Worm (Caenorhabditis elegans) whole organism, mixed stage, embryonic: ENCODE data around the gene grsp-1.
A peak's percentile ranks its signal among the peaks of the same experiment; 100 is the strongest.

ENCODE experiments used
- blmp-1 ChIP-seq: fragments of 150-350 bp; optimal IDR thresholded peaks from 2 replicates; lab custom pipeline; 2014; ENCODE audit warnings: missing biosample characterization, missing genetic modification characterization
- ceh-39 ChIP-seq: fragments of 150-350 bp; optimal IDR thresholded peaks from 2 replicates; lab custom pipeline; 2014; ENCODE audit warnings: missing biosample characterization, missing genetic modification characterization
- ceh-43 ChIP-seq: fragments of 200-800 bp; sonication (Bioruptor generic); optimal IDR thresholded peaks from 2 replicates; lab custom pipeline; 2018; ENCODE audit warnings: mild to moderate bottlenecking, missing genetic modification characterization, moderate library complexity, missing compliant biosample characterization
- ceh-83 ChIP-seq: fragments of 200-800 bp; sonication (Bioruptor generic); optimal IDR thresholded peaks from 2 replicates; lab custom pipeline; 2018; ENCODE audit warnings: mild to moderate bottlenecking, missing genetic modification characterization, missing compliant biosample characterization
- ces-1 ChIP-seq: fragments of 150-350 bp; optimal IDR thresholded peaks from 2 replicates; lab custom pipeline; 2014; ENCODE audit warnings: missing biosample characterization, missing genetic modification reagents, missing genetic modification characterization
- cnd-1 ChIP-seq: fragments of 200-800 bp; sonication (Bioruptor generic); optimal IDR thresholded peaks from 2 replicates; lab custom pipeline; 2018; ENCODE audit warnings: mild to moderate bottlenecking, missing genetic modification characterization, missing compliant biosample characterization
- drap-1 ChIP-seq: fragments of 200-800 bp; sonication (Bioruptor generic); optimal IDR thresholded peaks from 3 replicates; lab custom pipeline; 2018; ENCODE audit warnings: mild to moderate bottlenecking, missing genetic modification characterization, missing compliant biosample characterization
- elt-1 ChIP-seq: sonication (generic microtip); optimal IDR thresholded peaks from 2 replicates; lab custom pipeline; 2017; ENCODE audit warnings: missing genetic modification characterization, mild to moderate bottlenecking, missing compliant biosample characterization, antibody characterized with exemption, moderate library complexity, borderline replicate concordance; ENCODE audit not compliant: insufficient read depth
- elt-3 ChIP-seq: fragments of 150-350 bp; optimal IDR thresholded peaks from 2 replicates; lab custom pipeline; 2014; ENCODE audit warnings: missing biosample characterization, missing genetic modification characterization
- flh-1 ChIP-seq: fragments of 200-800 bp; sonication (Bioruptor generic); optimal IDR thresholded peaks from 2 replicates; lab custom pipeline; 2018; ENCODE audit warnings: mild to moderate bottlenecking, missing genetic modification characterization, moderate library complexity, missing compliant biosample characterization
- lin-13 ChIP-seq: fragments of 150-350 bp; optimal IDR thresholded peaks from 2 replicates; lab custom pipeline; 2014; ENCODE audit warnings: missing biosample characterization, missing genetic modification characterization
- lin-32 ChIP-seq: fragments of 200-800 bp; sonication (Bioruptor generic); optimal IDR thresholded peaks from 2 replicates; lab custom pipeline; 2018; ENCODE audit warnings: mild to moderate bottlenecking, missing genetic modification characterization, missing compliant biosample characterization
- lsy-2 ChIP-seq: fragments of 150-350 bp; optimal IDR thresholded peaks from 2 replicates; lab custom pipeline; 2014; ENCODE audit warnings: missing biosample characterization, missing genetic modification characterization
- mep-1 ChIP-seq: fragments of 150-350 bp; optimal IDR thresholded peaks from 2 replicates; lab custom pipeline; 2017; ENCODE audit warnings: missing biosample characterization, missing genetic modification reagents, missing genetic modification characterization, inconsistent platforms
- mls-2 ChIP-seq: sonication (generic microtip); optimal IDR thresholded peaks from 2 replicates; lab custom pipeline; 2016; ENCODE audit warnings: mild to moderate bottlenecking, missing genetic modification characterization, moderate library complexity, missing compliant biosample characterization
- nhr-2 ChIP-seq: fragments of 150-350 bp; optimal IDR thresholded peaks from 2 replicates; lab custom pipeline; 2014; ENCODE audit warnings: missing biosample characterization, missing genetic modification characterization
- nhr-28 ChIP-seq: fragments of 150-350 bp; optimal IDR thresholded peaks from 2 replicates; lab custom pipeline; 2014; ENCODE audit warnings: missing biosample characterization, missing genetic modification characterization
- nhr-76 ChIP-seq: sonication (generic microtip); optimal IDR thresholded peaks from 2 replicates; lab custom pipeline; 2017; ENCODE audit warnings: missing biosample characterization, missing genetic modification characterization
- sem-2 ChIP-seq: fragments of 200-800 bp; sonication (Bioruptor generic); optimal IDR thresholded peaks from 2 replicates; lab custom pipeline; 2018; ENCODE audit warnings: mild to moderate bottlenecking, missing genetic modification characterization, missing compliant biosample characterization
- snpc-4 ChIP-seq: fragments of 150-350 bp; optimal IDR thresholded peaks from 2 replicates; lab custom pipeline; 2014; ENCODE audit warnings: missing biosample characterization, missing genetic modification characterization
- sptf-1 ChIP-seq: sonication (generic microtip); optimal IDR thresholded peaks from 2 replicates; lab custom pipeline; 2017; ENCODE audit warnings: mild to moderate bottlenecking, missing genetic modification characterization, moderate library complexity, missing compliant biosample characterization
- unc-39 ChIP-seq: fragments of 150-350 bp; optimal IDR thresholded peaks from 2 replicates; lab custom pipeline; 2014; ENCODE audit warnings: missing biosample characterization, missing genetic modification characterization
- zip-8 ChIP-seq: fragments of 150-350 bp; optimal IDR thresholded peaks from 2 replicates; lab custom pipeline; 2014; ENCODE audit warnings: missing biosample characterization, missing genetic modification characterization

The grsp-1 gene

DNA sequence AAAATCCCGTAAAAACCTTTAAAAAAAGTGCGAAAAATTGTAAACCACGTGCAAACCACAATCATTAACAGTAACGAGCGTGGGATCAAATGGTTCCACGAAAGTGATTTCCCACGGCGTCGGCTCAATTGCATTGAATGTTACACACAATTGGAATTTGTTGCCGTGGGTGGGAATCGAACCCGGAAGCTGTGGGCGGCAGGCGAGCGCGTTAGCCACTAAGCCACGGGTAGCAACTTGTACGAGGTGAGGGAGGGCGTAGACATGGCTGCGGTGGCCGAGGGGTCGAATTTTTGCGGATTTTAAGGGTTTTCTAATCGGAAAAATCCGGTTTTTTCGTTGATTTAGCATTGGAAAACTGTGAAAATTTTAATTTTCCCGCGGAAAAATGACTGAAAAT, 33.7 kb downstream of the grsp-1 start (continued):
- TF ChIP-seq lin-32 (GFP tag; lab: Kevin White, UChicago), result peak; percentile 98
- peak; percentile 99 for TF ChIP-seq ceh-83 (GFP tag; lab: Kevin White, UChicago)
- TF ChIP-seq ceh-43 (GFP tag; lab: Kevin White, UChicago), result peak; percentile 97
- no peak for TF ChIP-seq snpc-4
- TF ChIP-seq mls-2, result peak; percentile 99
- peak; percentile 97 for TF ChIP-seq flh-1 (GFP tag; lab: Kevin White, UChicago)
- TF ChIP-seq lin-13 (tag; lab: Kevin White, UChicago), result peak; percentile 96
- TF ChIP-seq ces-1, result peak; percentile 64
- TF ChIP-seq, all 35 proteins: peak for 30

DNA sequence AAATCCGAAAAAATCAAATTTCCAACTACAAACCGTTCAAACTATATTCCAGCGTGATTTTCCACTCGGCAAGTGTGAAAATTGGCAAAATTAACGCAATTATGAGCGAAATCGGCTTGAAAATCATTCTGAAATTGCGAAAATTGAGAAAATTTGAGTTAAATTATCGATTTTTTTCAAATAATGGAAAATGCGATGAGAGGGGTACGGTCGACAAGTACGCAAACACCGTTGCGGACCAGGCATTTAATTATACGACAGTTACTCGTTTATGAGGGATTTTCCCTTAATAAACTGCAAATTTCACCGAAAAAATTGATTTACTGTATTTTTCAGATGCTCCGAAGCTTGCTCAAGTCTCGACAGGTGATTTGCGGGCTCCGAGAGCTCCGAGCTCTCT, 34.6 kb downstream of the grsp-1 start, which contains the start of the genes Y43F8C.7 and mrps-28:
Gene Y43F8C.7 (minus strand): TSS at position 128 of the 400 bp plus-strand sequence.
Gene mrps-28 (plus strand): TSS at position 337 of the 400 bp plus-strand sequence.
- TF ChIP-seq ces-1 (peak; percentile 82), elt-1 (tag; lab: Kevin White, UChicago) (no peak), lin-13 (tag; lab: Kevin White, UChicago) (peak; percentile 48), ceh-39 (tag; lab: Kevin White, UChicago) (peak; percentile 83), sem-2 (GFP tag; lab: Kevin White, UChicago) (no peak), drap-1 (GFP tag; lab: Kevin White, UChicago) (no peak), lsy-2 (peak; percentile 96), sptf-1 (no peak), mep-1 (tag; lab: Kevin White, UChicago) (no peak), nhr-2 (no peak)

DNA sequence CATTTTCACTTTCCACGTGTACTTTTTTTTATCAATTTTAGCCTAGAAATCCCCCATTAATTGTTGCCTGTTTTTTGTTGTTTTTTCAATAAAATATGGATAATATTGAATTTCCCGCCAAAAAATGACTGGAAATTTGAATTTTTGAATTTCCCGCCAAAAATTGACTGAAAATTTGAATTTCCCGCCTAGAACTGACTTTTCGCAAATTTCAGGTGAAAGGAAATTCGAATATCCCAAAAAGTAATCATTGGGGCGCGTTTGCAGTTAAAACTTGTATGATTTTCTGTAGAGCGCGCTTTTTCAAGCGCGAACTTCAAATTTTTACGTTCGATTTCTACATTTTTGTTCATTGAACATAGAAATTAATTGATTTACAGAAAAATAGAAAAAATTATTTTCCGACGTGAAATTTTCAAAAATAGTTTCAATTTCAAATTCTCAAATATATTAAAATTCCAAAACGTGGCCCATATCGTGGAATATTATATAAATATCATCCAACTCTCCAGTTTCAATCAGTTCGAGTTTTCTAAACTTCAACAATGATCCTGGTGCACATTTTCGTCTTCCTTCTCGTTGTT, 36.4 kb downstream of the grsp-1 start, which contains the start of gene Y43F8C.9:
Gene Y43F8C.9 (plus strand): TSS at position 534 of the 584 bp plus-strand sequence.
- TF ChIP-seq elt-3 (tag; lab: Kevin White, UChicago) (no peak), zip-8 (tag; lab: Kevin White, UChicago) (no peak), nhr-28 (tag; lab: Kevin White, UChicago) (no peak), blmp-1 (tag; lab: Kevin White, UChicago) (no peak), cnd-1 (tag; lab: Kevin White, UChicago) (no peak), unc-39 (tag; lab: Kevin White, UChicago) (no peak)

- no peak for TF ChIP-seq nhr-28 (tag; lab: Kevin White, UChicago)
- TF ChIP-seq nhr-76 (tag; lab: Kevin White, UChicago), result no peak
- no peak for TF ChIP-seq cnd-1 (tag; lab: Kevin White, UChicago)
- TF ChIP-seq zip-8 (tag; lab: Kevin White, UChicago), result no peak
- TF ChIP-seq nhr-2, result no peak
- no peak for TF ChIP-seq lin-13 (tag; lab: Kevin White, UChicago)
- TF ChIP-seq flh-1 (GFP tag; lab: Kevin White, UChicago), result no peak
- TF ChIP-seq, all 35 proteins: peak for 0
These were observed 45.9 kb downstream of the grsp-1 start, which contains the start of gene dmd-3 for ce11 chrV:19655151-19655550. dmd-3 (minus strand) TSS chrV:19655251.
